Fruit fly (Drosophila melanogaster) whole organism, pupa: Measurements from ENCODE around the gene Atg18a.

Experiments used
- EcR ChIP-seq: fragments of 200-800 bp; sonication (Bioruptor generic); optimal IDR thresholded peaks from 3 replicates; lab custom pipeline; 2019; ENCODE audit warnings: missing biosample characterization, missing genetic modification characterization, mild to moderate bottlenecking, moderate library complexity, missing genetic modification reagents
- Pif1A ChIP-seq: fragments of 200-800 bp; sonication (Bioruptor generic); optimal IDR thresholded peaks from 3 replicates; lab custom pipeline; 2016; ENCODE audit warnings: missing biosample characterization, missing genetic modification characterization

DNA sequence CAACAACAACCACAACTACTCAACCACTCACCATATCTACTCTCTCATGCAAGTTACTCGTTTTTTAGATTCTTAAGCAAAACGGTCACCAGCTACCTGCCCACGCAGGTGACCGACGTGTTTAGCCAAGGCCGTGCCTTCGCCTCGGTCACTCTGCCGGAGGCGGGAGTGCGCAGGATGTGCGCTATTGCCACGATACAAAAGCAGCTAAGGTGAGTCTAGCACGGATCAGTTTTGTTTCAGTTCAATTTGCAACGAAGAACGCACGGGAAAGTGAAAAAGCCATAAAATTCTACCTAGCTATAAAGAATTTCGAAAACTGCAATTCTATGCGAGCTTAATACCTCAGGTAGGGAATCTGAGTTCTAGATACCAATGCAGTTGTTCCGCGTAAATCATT is 2.6 kb downstream of the Atg18a start:
- TF ChIP-seq EcR (GFP tag; lab: Kevin White, UChicago) (no peak), Pif1A (GFP tag; lab: Kevin White, UChicago) (no peak)
